Fruit fly (Drosophila melanogaster) whole organism, adult: ENCODE results near the gene Mlc-c.

Source experiments
- CG11617 ChIP-seq: fragments of 200-800 bp; sonication (Bioruptor generic); optimal IDR thresholded peaks from 2 replicates; lab custom pipeline; 2017; ENCODE audit warnings: mild to moderate bottlenecking, missing biosample characterization, missing genetic modification reagents, missing genetic modification characterization
- CG33017 ChIP-seq: fragments of 200-800 bp; sonication (Bioruptor generic); optimal IDR thresholded peaks from 2 replicates; lab custom pipeline; 2018; ENCODE audit warnings: missing biosample characterization, mild to moderate bottlenecking, missing genetic modification characterization, moderate library complexity
- Hr96 ChIP-seq: fragments of 200-800 bp; sonication (Bioruptor generic); optimal IDR thresholded peaks from 2 replicates; lab custom pipeline; 2016; ENCODE audit warnings: missing biosample characterization, missing genetic modification characterization
- bab1 ChIP-seq: fragments of 200-800 bp; sonication (Bioruptor generic); optimal IDR thresholded peaks from 3 replicates; lab custom pipeline; 2019; ENCODE audit warnings: missing biosample characterization, mild to moderate bottlenecking, missing genetic modification characterization, moderate library complexity
- cic ChIP-seq: fragments of 200-800 bp; sonication (Bioruptor generic); optimal IDR thresholded peaks from 2 replicates; lab custom pipeline; 2017; ENCODE audit warnings: missing biosample characterization, mild to moderate bottlenecking, missing genetic modification characterization, moderate library complexity

DNA sequence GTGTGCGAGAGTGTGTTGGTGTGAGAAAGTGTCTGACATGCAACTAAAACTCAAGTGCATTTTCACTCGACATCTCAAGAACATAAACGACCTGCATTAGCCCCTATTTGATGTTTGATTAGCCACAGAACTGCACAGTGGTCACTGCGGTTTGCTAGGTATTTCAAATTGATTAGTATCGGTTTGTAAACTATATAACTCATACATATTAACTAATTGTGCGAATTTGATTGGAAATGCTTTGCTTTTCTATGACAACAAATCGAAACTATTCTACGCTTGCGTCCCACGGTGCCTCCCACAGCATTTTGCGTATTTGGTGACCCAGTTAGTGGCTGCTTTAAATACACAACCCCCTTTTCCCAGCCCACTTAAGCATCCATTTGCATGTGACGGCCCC, 12.4 kb upstream of the Mlc-c start:
- no peak for TF ChIP-seq CG33017 (tag; lab: Kevin White, UChicago)
- no peak for TF ChIP-seq bab1 (GFP tag; lab: Kevin White, UChicago)
- TF ChIP-seq cic (GFP tag; lab: Kevin White, UChicago) = no peak
- no peak for TF ChIP-seq CG11617 (GFP tag; lab: Kevin White, UChicago)
- TF ChIP-seq Hr96 = no peak
